Worm (Caenorhabditis elegans) whole organism, mixed stage, embryonic: Measurements from ENCODE around the gene C30G12.4.

Experiments used
- M03D4.4 ChIP-seq: sonication (generic microtip); optimal IDR thresholded peaks from 2 replicates; lab custom pipeline; 2017; ENCODE audit warnings: mild to moderate bottlenecking, missing genetic modification characterization, missing compliant biosample characterization
- blmp-1 ChIP-seq: fragments of 150-350 bp; optimal IDR thresholded peaks from 2 replicates; lab custom pipeline; 2014; ENCODE audit warnings: missing biosample characterization, missing genetic modification characterization
- ceh-39 ChIP-seq: fragments of 150-350 bp; optimal IDR thresholded peaks from 2 replicates; lab custom pipeline; 2014; ENCODE audit warnings: missing biosample characterization, missing genetic modification characterization
- ceh-43 ChIP-seq: fragments of 200-800 bp; sonication (Bioruptor generic); optimal IDR thresholded peaks from 2 replicates; lab custom pipeline; 2018; ENCODE audit warnings: mild to moderate bottlenecking, missing genetic modification characterization, moderate library complexity, missing compliant biosample characterization
- ceh-83 ChIP-seq: fragments of 200-800 bp; sonication (Bioruptor generic); optimal IDR thresholded peaks from 2 replicates; lab custom pipeline; 2018; ENCODE audit warnings: mild to moderate bottlenecking, missing genetic modification characterization, missing compliant biosample characterization
- ces-1 ChIP-seq: fragments of 150-350 bp; optimal IDR thresholded peaks from 2 replicates; lab custom pipeline; 2014; ENCODE audit warnings: missing biosample characterization, missing genetic modification reagents, missing genetic modification characterization
- cnd-1 ChIP-seq: fragments of 200-800 bp; sonication (Bioruptor generic); optimal IDR thresholded peaks from 2 replicates; lab custom pipeline; 2018; ENCODE audit warnings: mild to moderate bottlenecking, missing genetic modification characterization, missing compliant biosample characterization
- drap-1 ChIP-seq: fragments of 200-800 bp; sonication (Bioruptor generic); optimal IDR thresholded peaks from 3 replicates; lab custom pipeline; 2018; ENCODE audit warnings: mild to moderate bottlenecking, missing genetic modification characterization, missing compliant biosample characterization
- elt-1 ChIP-seq: sonication (generic microtip); optimal IDR thresholded peaks from 2 replicates; lab custom pipeline; 2017; ENCODE audit warnings: missing genetic modification characterization, mild to moderate bottlenecking, missing compliant biosample characterization, antibody characterized with exemption, moderate library complexity, borderline replicate concordance; ENCODE audit not compliant: insufficient read depth
- elt-3 ChIP-seq: fragments of 150-350 bp; optimal IDR thresholded peaks from 2 replicates; lab custom pipeline; 2014; ENCODE audit warnings: missing biosample characterization, missing genetic modification characterization
- flh-1 ChIP-seq: fragments of 200-800 bp; sonication (Bioruptor generic); optimal IDR thresholded peaks from 2 replicates; lab custom pipeline; 2018; ENCODE audit warnings: mild to moderate bottlenecking, missing genetic modification characterization, moderate library complexity, missing compliant biosample characterization
- ham-2 ChIP-seq: fragments of 200-800 bp; sonication (Bioruptor generic); optimal IDR thresholded peaks from 2 replicates; lab custom pipeline; 2018; ENCODE audit warnings: mild to moderate bottlenecking, missing genetic modification characterization, missing compliant biosample characterization
- hlh-1 ChIP-seq: fragments of 150-350 bp; optimal IDR thresholded peaks from 2 replicates; lab custom pipeline; 2014; ENCODE audit warnings: missing biosample characterization, missing genetic modification reagents, missing genetic modification characterization
- lin-13 ChIP-seq: fragments of 150-350 bp; optimal IDR thresholded peaks from 2 replicates; lab custom pipeline; 2014; ENCODE audit warnings: missing biosample characterization, missing genetic modification characterization
- lin-32 ChIP-seq: fragments of 200-800 bp; sonication (Bioruptor generic); optimal IDR thresholded peaks from 2 replicates; lab custom pipeline; 2018; ENCODE audit warnings: mild to moderate bottlenecking, missing genetic modification characterization, missing compliant biosample characterization
- lsy-2 ChIP-seq: fragments of 150-350 bp; optimal IDR thresholded peaks from 2 replicates; lab custom pipeline; 2014; ENCODE audit warnings: missing biosample characterization, missing genetic modification characterization
- mab-5 ChIP-seq: fragments of 150-350 bp; optimal IDR thresholded peaks from 2 replicates; lab custom pipeline; 2014; ENCODE audit warnings: missing biosample characterization, missing genetic modification characterization
- mls-2 ChIP-seq: sonication (generic microtip); optimal IDR thresholded peaks from 2 replicates; lab custom pipeline; 2016; ENCODE audit warnings: mild to moderate bottlenecking, missing genetic modification characterization, moderate library complexity, missing compliant biosample characterization
- nhr-2 ChIP-seq: fragments of 150-350 bp; optimal IDR thresholded peaks from 2 replicates; lab custom pipeline; 2014; ENCODE audit warnings: missing biosample characterization, missing genetic modification characterization
- nhr-237 ChIP-seq: fragments of 150-350 bp; optimal IDR thresholded peaks from 2 replicates; lab custom pipeline; 2014; ENCODE audit warnings: missing biosample characterization, missing genetic modification characterization
- nhr-28 ChIP-seq: fragments of 150-350 bp; optimal IDR thresholded peaks from 2 replicates; lab custom pipeline; 2014; ENCODE audit warnings: missing biosample characterization, missing genetic modification characterization
- pha-4 ChIP-seq: fragments of 150-350 bp; optimal IDR thresholded peaks from 2 replicates; lab custom pipeline; 2018; ENCODE audit warnings: missing biosample characterization, missing genetic modification reagents, missing genetic modification characterization
- sem-2 ChIP-seq: fragments of 200-800 bp; sonication (Bioruptor generic); optimal IDR thresholded peaks from 2 replicates; lab custom pipeline; 2018; ENCODE audit warnings: mild to moderate bottlenecking, missing genetic modification characterization, missing compliant biosample characterization
- snpc-4 ChIP-seq: fragments of 150-350 bp; optimal IDR thresholded peaks from 2 replicates; lab custom pipeline; 2014; ENCODE audit warnings: missing biosample characterization, missing genetic modification characterization
- sptf-1 ChIP-seq: sonication (generic microtip); optimal IDR thresholded peaks from 2 replicates; lab custom pipeline; 2017; ENCODE audit warnings: mild to moderate bottlenecking, missing genetic modification characterization, moderate library complexity, missing compliant biosample characterization
- tbx-8 ChIP-seq: fragments of 200-800 bp; sonication (Bioruptor generic); optimal IDR thresholded peaks from 2 replicates; lab custom pipeline; 2018; ENCODE audit warnings: mild to moderate bottlenecking, missing genetic modification characterization, moderate library complexity, missing compliant biosample characterization
- unc-120 ChIP-seq: sonication (generic microtip); optimal IDR thresholded peaks from 2 replicates; lab custom pipeline; 2017; ENCODE audit warnings: missing genetic modification characterization, missing compliant biosample characterization; ENCODE audit not compliant: poor library complexity, severe bottlenecking
- unc-39 ChIP-seq: fragments of 150-350 bp; optimal IDR thresholded peaks from 2 replicates; lab custom pipeline; 2014; ENCODE audit warnings: missing biosample characterization, missing genetic modification characterization
- unc-62 ChIP-seq: fragments of 150-350 bp; optimal IDR thresholded peaks from 2 replicates; lab custom pipeline; 2014; ENCODE audit warnings: missing biosample characterization, missing genetic modification reagents, missing genetic modification characterization
- ztf-11 ChIP-seq: fragments of 150-350 bp; optimal IDR thresholded peaks from 2 replicates; lab custom pipeline; 2014; ENCODE audit warnings: missing biosample characterization, missing genetic modification characterization

Gene C30G12.4

ce11 chrII:7261854-7262253 lies at the start of gene C30G12.4:
C30G12.4 (plus strand) TSS chrII:7262154.
- TF ChIP-seq mls-2, result no peak
- TF ChIP-seq pha-4 (tag; lab: Kevin White, UChicago), result no peak
- no peak for TF ChIP-seq nhr-28 (tag; lab: Kevin White, UChicago)
- no peak for TF ChIP-seq ceh-43 (GFP tag; lab: Kevin White, UChicago)
- TF ChIP-seq hlh-1 (tag; lab: Kevin White, UChicago), result no peak
- no peak for TF ChIP-seq snpc-4 (tag; lab: Kevin White, UChicago)
- TF ChIP-seq mab-5, result no peak
- TF ChIP-seq M03D4.4 (tag; lab: Kevin White, UChicago), result no peak
- no peak for TF ChIP-seq sptf-1 (tag; lab: Kevin White, UChicago)
- no peak for TF ChIP-seq cnd-1 (tag; lab: Kevin White, UChicago)
- TF ChIP-seq tbx-8 (GFP tag; lab: Kevin White, UChicago), result no peak
- no peak for TF ChIP-seq flh-1 (GFP tag; lab: Kevin White, UChicago)
- no peak for TF ChIP-seq ceh-83 (GFP tag; lab: Kevin White, UChicago)
- no peak for TF ChIP-seq unc-39 (tag; lab: Kevin White, UChicago)
- TF ChIP-seq lin-32 (GFP tag; lab: Kevin White, UChicago), result no peak
- no peak for TF ChIP-seq elt-3 (tag; lab: Kevin White, UChicago)
- no peak for TF ChIP-seq lsy-2 (tag; lab: Kevin White, UChicago)
- TF ChIP-seq ztf-11 (tag; lab: Kevin White, UChicago), result no peak
- TF ChIP-seq lin-13 (tag; lab: Kevin White, UChicago), result no peak
- TF ChIP-seq ceh-39, result no peak

ce11 chrII:7217047-7217446 lies 44.9 kb upstream of the C30G12.4 start, which contains the start of gene E04F6.10:
E04F6.10 (minus strand) TSS chrII:7217147.
- TF ChIP-seq nhr-237 (tag; lab: Kevin White, UChicago) (no peak), ceh-83 (GFP tag; lab: Kevin White, UChicago) (no peak), elt-1 (tag; lab: Kevin White, UChicago) (no peak), cnd-1 (tag; lab: Kevin White, UChicago) (no peak), unc-39 (tag; lab: Kevin White, UChicago) (no peak)

- TF ChIP-seq elt-1 (tag; lab: Kevin White, UChicago) (no peak), nhr-2 (tag; lab: Kevin White, UChicago) (no peak), pha-4 (tag; lab: Kevin White, UChicago) (no peak), sptf-1 (tag; lab: Kevin White, UChicago) (no peak), flh-1 (GFP tag; lab: Kevin White, UChicago) (no peak), unc-39 (tag; lab: Kevin White, UChicago) (no peak), mab-5 (no peak), sem-2 (no peak), tbx-8 (GFP tag; lab: Kevin White, UChicago) (no peak), ham-2 (no peak), M03D4.4 (tag; lab: Kevin White, UChicago) (no peak)
These were observed 37.9 kb upstream of the C30G12.4 start for ce11 chrII:7224074-7224473.

- TF ChIP-seq ces-1 (GFP tag; lab: Kevin White, UChicago) (no peak), cnd-1 (tag; lab: Kevin White, UChicago) (no peak), lsy-2 (tag; lab: Kevin White, UChicago) (no peak), ceh-83 (GFP tag; lab: Kevin White, UChicago) (no peak), unc-62 (no peak), snpc-4 (tag; lab: Kevin White, UChicago) (no peak), unc-120 (tag; lab: Kevin White, UChicago) (no peak), mab-5 (no peak), mls-2 (no peak), drap-1 (no peak), tbx-8 (GFP tag; lab: Kevin White, UChicago) (no peak), unc-39 (tag; lab: Kevin White, UChicago) (no peak), blmp-1 (tag; lab: Kevin White, UChicago) (no peak), nhr-2 (tag; lab: Kevin White, UChicago) (no peak), pha-4 (tag; lab: Kevin White, UChicago) (no peak), ham-2 (no peak), sptf-1 (tag; lab: Kevin White, UChicago) (no peak), ceh-43 (GFP tag; lab: Kevin White, UChicago) (no peak), ceh-39 (no peak), ztf-11 (tag; lab: Kevin White, UChicago) (no peak)
These were observed 36.0 kb upstream of the C30G12.4 start, which contains the start of gene clh-3 for ce11 chrII:7225864-7226522. clh-3 (minus strand) TSS chrII:7225914.
